Worm (Caenorhabditis elegans) whole organism, early embryonic: Measurements from ENCODE around the gene T21B10.3.

Source experiments
- B0310.2 ChIP-seq: sonication (generic microtip); optimal IDR thresholded peaks from 2 replicates; lab custom pipeline; 2016; ENCODE audit warnings: mild to moderate bottlenecking, missing genetic modification characterization, missing compliant biosample characterization
- F13C5.2 ChIP-seq: sonication (generic microtip); optimal IDR thresholded peaks from 2 replicates; lab custom pipeline; 2017; ENCODE audit warnings: mild to moderate bottlenecking, missing genetic modification characterization, inconsistent platforms, missing compliant biosample characterization
- aly-1 ChIP-seq: sonication (generic microtip); optimal IDR thresholded peaks from 2 replicates; lab custom pipeline; 2016; ENCODE audit warnings: missing genetic modification characterization, missing compliant biosample characterization
- ama-1 ChIP-seq: fragments of 150-350 bp; optimal IDR thresholded peaks from 2 replicates; lab custom pipeline; 2014
- ceh-13 ChIP-seq: fragments of 200-800 bp; sonication (Bioruptor generic); optimal IDR thresholded peaks from 2 replicates; lab custom pipeline; 2018; ENCODE audit warnings: mild to moderate bottlenecking, missing genetic modification characterization, missing compliant biosample characterization
- ceh-36 ChIP-seq: sonication (generic microtip); optimal IDR thresholded peaks from 2 replicates; lab custom pipeline; 2016; ENCODE audit warnings: missing genetic modification characterization, inconsistent platforms, missing compliant biosample characterization
- ets-7 ChIP-seq: sonication (generic microtip); optimal IDR thresholded peaks from 2 replicates; lab custom pipeline; 2016; ENCODE audit warnings: missing genotype, missing genetic modification characterization, missing compliant biosample characterization
- flt-1 ChIP-seq: fragments of 200-800 bp; sonication (Bioruptor generic); IDR thresholded peaks from 2 replicates; pipeline ENCODE4 v1.3.6; 2022; ENCODE audit warnings: missing genetic modification characterization, missing compliant biosample characterization
- hmbx-1 ChIP-seq: sonication (generic microtip); optimal IDR thresholded peaks from 2 replicates; lab custom pipeline; 2016; ENCODE audit warnings: mild to moderate bottlenecking, missing genetic modification characterization, missing compliant biosample characterization
- hmg-4 ChIP-seq: fragments of 200-800 bp; sonication (Bioruptor generic); optimal IDR thresholded peaks from 2 replicates; lab custom pipeline; 2018; ENCODE audit warnings: mild to moderate bottlenecking, missing genetic modification characterization, missing compliant biosample characterization
- hnd-1 ChIP-seq: sonication (generic microtip); optimal IDR thresholded peaks from 2 replicates; lab custom pipeline; 2016; ENCODE audit warnings: missing genetic modification characterization, missing compliant biosample characterization
- pes-1 ChIP-seq: fragments of 200-800 bp; sonication (Bioruptor generic); IDR thresholded peaks from 2 replicates; pipeline ENCODE4 v1.3.6; 2022; ENCODE audit warnings: missing genetic modification reagents, missing genetic modification characterization, missing compliant biosample characterization
- scrt-1 ChIP-seq: fragments of 200-800 bp; sonication (Bioruptor generic); IDR thresholded peaks from 2 replicates; pipeline ENCODE4 v1.3.6; 2022; ENCODE audit warnings: missing genetic modification characterization, missing compliant biosample characterization
- sea-1 ChIP-seq: fragments of 200-800 bp; sonication (Bioruptor generic); conservative IDR thresholded peaks from 2 replicates; pipeline ENCODE4 v1.3.6; 2022; ENCODE audit warnings: missing genetic modification characterization, missing compliant biosample characterization
- tbx-11 ChIP-seq: fragments of 200-800 bp; sonication (Bioruptor generic); IDR thresholded peaks from 2 replicates; pipeline ENCODE4 v1.3.6; 2022; ENCODE audit warnings: missing genetic modification characterization, missing compliant biosample characterization
- tbx-37 ChIP-seq: fragments of 200-800 bp; sonication (Bioruptor generic); conservative IDR thresholded peaks from 2 replicates; pipeline ENCODE4 v1.3.6; 2022; ENCODE audit warnings: missing genetic modification reagents, missing genetic modification characterization, missing compliant biosample characterization
- tra-4 ChIP-seq: sonication (generic microtip); optimal IDR thresholded peaks from 2 replicates; lab custom pipeline; 2017; ENCODE audit warnings: missing genetic modification characterization, missing compliant biosample characterization

Gene T21B10.3

DNA sequence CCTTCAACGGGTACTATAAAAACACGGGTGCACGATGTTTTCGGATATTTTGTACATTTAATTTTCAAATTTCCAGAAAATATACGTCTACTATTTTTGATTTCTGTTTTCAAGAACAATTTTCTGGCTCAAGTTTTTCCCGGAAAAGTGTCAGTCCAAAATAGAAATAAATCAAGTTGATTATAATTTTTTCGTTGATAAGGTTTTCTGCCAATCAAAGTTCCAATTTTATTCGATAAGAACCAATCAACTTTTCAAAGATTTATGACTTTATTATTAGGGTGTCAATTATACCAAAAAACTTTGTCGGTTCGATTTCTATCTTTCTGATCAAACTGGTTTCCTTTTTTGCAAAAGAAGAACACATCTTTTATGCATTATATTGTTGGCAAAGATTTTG is 19.5 kb upstream of the T21B10.3 start:
- no peak for TF ChIP-seq sea-1 (GFP tag; lab: Robert Waterston, UW)
- no peak for TF ChIP-seq tbx-11 (GFP tag; lab: Robert Waterston, UW)
- no peak for TF ChIP-seq hmg-4
- TF ChIP-seq aly-1 (tag; lab: Kevin White, UChicago), result no peak
- no peak for TF ChIP-seq scrt-1
- no peak for TF ChIP-seq ceh-36 (tag; lab: Kevin White, UChicago)
- TF ChIP-seq ama-1 (lab: Kevin White, UChicago), result no peak
- TF ChIP-seq B0310.2 (tag; lab: Kevin White, UChicago), result no peak
- TF ChIP-seq tra-4 (tag; lab: Kevin White, UChicago), result no peak
- TF ChIP-seq tbx-37 (GFP tag; lab: Robert Waterston, UW), result no peak
- no peak for TF ChIP-seq hnd-1 (tag; lab: Kevin White, UChicago)
- TF ChIP-seq pes-1 (GFP tag; lab: Robert Waterston, UW), result no peak
- TF ChIP-seq ets-7, result no peak
- TF ChIP-seq ceh-13 (GFP tag; lab: Kevin White, UChicago), result no peak
- TF ChIP-seq flt-1 (GFP tag; lab: Robert Waterston, UW), result no peak
- TF ChIP-seq F13C5.2, result no peak
- TF ChIP-seq hmbx-1 (tag; lab: Kevin White, UChicago), result no peak

DNA sequence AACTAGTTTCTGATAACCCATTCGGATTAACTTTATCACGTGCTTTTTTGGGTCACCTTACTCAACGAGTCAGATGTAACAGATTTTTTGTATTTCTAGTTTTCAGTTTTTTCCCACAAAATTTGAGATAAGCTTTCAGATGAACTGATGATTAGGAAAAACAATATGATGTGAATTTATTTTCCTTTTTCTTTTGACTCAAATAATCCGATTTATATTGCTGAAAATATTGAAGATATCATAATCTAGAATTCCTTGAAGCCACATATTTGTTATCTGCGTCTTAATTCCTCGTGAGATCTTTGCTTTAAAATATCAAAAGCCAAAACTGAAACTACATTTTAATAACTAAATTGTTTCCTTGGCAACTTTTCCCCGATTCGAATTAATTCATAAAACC is 17.5 kb upstream of the T21B10.3 start:
- TF ChIP-seq hmg-4, result no peak
- no peak for TF ChIP-seq tra-4 (tag; lab: Kevin White, UChicago)
- no peak for TF ChIP-seq ceh-13 (GFP tag; lab: Kevin White, UChicago)
- no peak for TF ChIP-seq ets-7
- no peak for TF ChIP-seq ama-1 (lab: Kevin White, UChicago)
- TF ChIP-seq flt-1 (GFP tag; lab: Robert Waterston, UW), result no peak
- no peak for TF ChIP-seq F13C5.2

DNA sequence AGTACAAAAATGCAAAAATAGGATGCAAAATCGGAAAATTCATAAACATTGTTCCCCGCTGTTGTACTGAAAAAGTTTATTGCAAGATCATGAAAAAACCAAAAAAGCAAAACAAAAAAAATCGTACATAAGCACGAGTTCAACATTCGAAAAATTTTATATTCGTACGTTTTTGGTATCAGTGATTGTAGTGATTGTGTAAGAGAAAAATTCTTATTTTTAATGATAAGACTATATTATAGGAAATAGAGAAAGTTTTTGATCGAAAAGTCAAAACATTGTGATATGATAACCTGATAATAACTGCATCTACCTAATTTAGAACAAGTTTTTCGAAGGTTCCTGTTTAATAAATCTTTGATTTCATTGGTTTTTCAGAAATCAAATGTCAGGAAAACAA is 16.8 kb upstream of the T21B10.3 start:
- TF ChIP-seq tra-4 (tag; lab: Kevin White, UChicago), result no peak
- TF ChIP-seq tbx-11 (GFP tag; lab: Robert Waterston, UW), result no peak
- no peak for TF ChIP-seq ceh-13 (GFP tag; lab: Kevin White, UChicago)
- TF ChIP-seq ama-1 (lab: Kevin White, UChicago), result no peak
- no peak for TF ChIP-seq hmbx-1 (tag; lab: Kevin White, UChicago)

DNA sequence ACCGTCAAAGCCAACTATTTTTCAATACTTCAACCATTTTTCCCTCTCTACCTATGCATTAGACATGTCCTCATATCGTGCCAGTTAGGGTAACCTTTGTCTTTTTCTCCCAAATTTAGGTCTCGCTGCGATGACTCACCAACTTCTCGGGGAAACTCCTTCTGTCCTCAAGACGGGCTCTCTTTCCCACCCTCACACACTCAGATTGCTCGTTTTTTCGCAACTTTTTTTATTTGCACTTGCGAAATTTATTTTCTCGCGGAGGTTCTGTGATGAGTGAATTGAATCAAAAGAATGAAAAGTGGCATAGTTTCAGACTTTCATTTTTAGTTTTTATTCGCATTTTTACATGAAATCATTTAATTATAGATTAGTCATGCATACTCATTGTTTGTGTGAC is 13.9 kb upstream of the T21B10.3 start:
- no peak for TF ChIP-seq flt-1 (GFP tag; lab: Robert Waterston, UW)
- no peak for TF ChIP-seq ceh-13 (GFP tag; lab: Kevin White, UChicago)
- no peak for TF ChIP-seq B0310.2 (tag; lab: Kevin White, UChicago)

DNA sequence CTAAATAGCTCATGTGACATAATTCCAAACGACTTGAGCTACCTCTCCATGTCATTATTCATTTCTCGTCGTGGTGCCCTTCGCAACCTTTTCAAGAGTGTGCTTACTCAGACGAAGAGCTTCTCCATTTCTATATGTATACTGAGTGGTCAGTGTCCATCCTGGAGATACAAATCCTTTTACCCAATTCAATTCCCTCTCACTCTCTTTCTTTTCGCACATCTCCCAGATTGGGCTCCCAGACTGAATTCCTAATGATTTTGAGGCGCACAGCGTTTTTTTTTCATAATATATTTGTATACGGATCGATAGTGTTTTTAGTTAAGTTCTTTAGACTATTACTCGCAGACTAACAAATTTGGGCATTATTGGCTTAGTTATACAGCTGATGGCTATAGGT is 13.2 kb upstream of the T21B10.3 start:
- TF ChIP-seq scrt-1, result no peak
- TF ChIP-seq hmg-4, result no peak
- TF ChIP-seq ets-7, result no peak

DNA sequence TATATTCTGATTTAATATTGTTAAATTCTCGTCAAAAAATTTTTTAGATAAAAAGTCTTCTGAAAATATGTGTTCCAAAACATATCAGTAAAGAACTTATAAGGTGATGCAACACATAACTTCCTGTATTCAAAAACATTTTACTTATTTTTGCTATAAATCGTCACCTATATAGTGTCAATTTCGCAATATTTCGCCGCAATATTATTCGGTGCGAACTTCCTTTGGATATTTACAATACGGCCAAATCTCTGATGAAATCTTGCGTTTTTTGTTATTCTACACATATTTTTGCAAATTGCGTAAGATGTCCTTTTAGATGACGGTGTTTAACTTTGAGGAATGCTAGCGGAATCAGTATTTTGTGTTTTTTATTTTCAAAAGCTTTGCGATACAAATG is 12.7 kb upstream of the T21B10.3 start:
- TF ChIP-seq hmg-4 (no peak), aly-1 (tag; lab: Kevin White, UChicago) (no peak), ceh-36 (tag; lab: Kevin White, UChicago) (no peak), scrt-1 (no peak), ets-7 (no peak), tbx-37 (GFP tag; lab: Robert Waterston, UW) (no peak)

DNA sequence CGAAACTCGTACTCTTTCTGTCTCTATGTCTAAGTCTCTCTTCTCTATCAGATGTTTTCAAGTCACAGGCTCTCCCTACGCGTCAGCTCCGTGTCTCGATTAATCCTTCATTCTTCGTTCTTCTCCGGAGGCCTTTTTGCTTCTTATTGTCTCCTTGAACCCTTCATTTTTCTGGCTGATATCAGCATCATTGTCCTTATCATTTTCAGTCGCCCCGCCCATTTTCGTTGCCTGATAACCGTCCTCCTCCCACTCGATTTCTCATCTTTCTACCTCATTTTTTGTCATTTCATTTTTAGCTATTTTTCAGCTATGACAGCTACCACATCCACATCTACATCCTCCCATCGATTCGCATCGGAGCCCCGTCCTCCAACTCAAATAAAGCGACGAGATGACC is 12.0 kb upstream of the T21B10.3 start, which contains the start of gene B0457.6:
Gene B0457.6, plus strand, starts transcription at position 284 of the 400 bp plus-strand sequence.
- TF ChIP-seq ceh-13 (GFP tag; lab: Kevin White, UChicago) (no peak), ama-1 (lab: Kevin White, UChicago) (no peak)

DNA sequence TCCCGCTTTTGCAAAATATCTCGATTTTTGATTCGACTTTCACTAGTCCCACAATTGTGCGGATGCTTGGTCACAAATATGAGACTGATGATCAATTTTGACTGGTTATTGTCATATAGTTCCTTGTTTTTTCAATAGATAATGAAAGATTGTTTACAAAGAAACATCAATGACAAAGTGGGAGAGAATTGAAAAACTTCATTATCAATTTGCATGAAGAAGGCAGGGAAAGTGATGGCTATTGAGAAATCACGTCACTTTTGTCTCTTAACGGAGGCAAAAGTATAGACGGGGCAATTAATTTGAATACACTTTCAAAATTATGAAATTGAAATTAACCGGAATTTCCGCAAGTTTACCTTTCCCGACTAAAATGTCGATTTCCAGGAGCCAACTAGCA is 11.0 kb upstream of the T21B10.3 start:
- no peak for TF ChIP-seq tbx-11 (GFP tag; lab: Robert Waterston, UW)
- no peak for TF ChIP-seq tbx-37 (GFP tag; lab: Robert Waterston, UW)
- TF ChIP-seq tra-4 (tag; lab: Kevin White, UChicago), result no peak
- TF ChIP-seq B0310.2 (tag; lab: Kevin White, UChicago), result no peak
- no peak for TF ChIP-seq ceh-36 (tag; lab: Kevin White, UChicago)
- no peak for TF ChIP-seq hmg-4

DNA sequence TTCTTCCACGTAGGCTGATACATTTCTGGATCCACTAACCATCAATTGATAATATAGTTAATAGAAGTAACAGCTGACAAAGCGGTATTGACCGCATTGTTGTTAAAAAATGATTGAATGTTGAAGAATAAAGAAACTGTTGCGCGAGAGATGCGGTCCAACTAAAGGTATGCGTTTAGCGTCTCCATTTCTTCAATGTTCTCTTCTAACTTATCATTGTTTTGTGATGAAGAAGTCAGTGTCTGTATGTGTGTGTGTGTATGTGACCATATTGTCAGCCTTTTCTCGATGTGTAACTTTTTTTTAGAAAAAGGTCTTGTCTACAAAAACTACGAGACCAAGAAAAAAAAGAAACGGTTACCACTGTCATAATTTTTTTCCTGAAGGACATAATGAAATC is 7.7 kb upstream of the T21B10.3 start, which contains the start of gene B0457.2:
Gene B0457.2, minus strand, starts transcription at position 101 of the 400 bp plus-strand sequence.
- no peak for TF ChIP-seq tbx-11 (GFP tag; lab: Robert Waterston, UW)
- TF ChIP-seq hmbx-1 (tag; lab: Kevin White, UChicago), result no peak
- no peak for TF ChIP-seq F13C5.2
- no peak for TF ChIP-seq ceh-36 (tag; lab: Kevin White, UChicago)
- TF ChIP-seq ama-1 (lab: Kevin White, UChicago), result no peak
- no peak for TF ChIP-seq hnd-1 (tag; lab: Kevin White, UChicago)
- TF ChIP-seq pes-1 (GFP tag; lab: Robert Waterston, UW), result no peak
- TF ChIP-seq scrt-1, result no peak
- TF ChIP-seq tbx-37 (GFP tag; lab: Robert Waterston, UW), result no peak
- no peak for TF ChIP-seq aly-1 (tag; lab: Kevin White, UChicago)
- no peak for TF ChIP-seq tra-4 (tag; lab: Kevin White, UChicago)
